Worm (Caenorhabditis elegans) whole organism, L2 larva: ENCODE measurements around the gene T25B2.2.

Source experiments
- C34F6.9 ChIP-seq: fragments of 150-350 bp; optimal IDR thresholded peaks from 2 replicates; lab custom pipeline; 2014; ENCODE audit warnings: missing biosample characterization, missing genetic modification characterization
- F13H6.1 ChIP-seq: sonication (generic microtip); optimal IDR thresholded peaks from 2 replicates; lab custom pipeline; 2016; ENCODE audit warnings: missing genetic modification characterization, missing compliant biosample characterization
- ZK546.5 ChIP-seq: sonication (generic microtip); optimal IDR thresholded peaks from 2 replicates; lab custom pipeline; 2017; ENCODE audit warnings: missing biosample characterization, missing genetic modification characterization
- alr-1 ChIP-seq: fragments of 150-350 bp; optimal IDR thresholded peaks from 2 replicates; lab custom pipeline; 2014; ENCODE audit warnings: missing biosample characterization, missing genetic modification characterization
- aly-2 ChIP-seq: fragments of 150-350 bp; optimal IDR thresholded peaks from 2 replicates; lab custom pipeline; 2014; ENCODE audit warnings: missing biosample characterization, missing genetic modification characterization
- blmp-1 ChIP-seq: sonication (generic microtip); optimal IDR thresholded peaks from 2 replicates; lab custom pipeline; 2017; ENCODE audit warnings: missing genetic modification characterization, mild to moderate bottlenecking, missing compliant biosample characterization, antibody characterized with exemption, moderate library complexity; ENCODE audit not compliant: insufficient read depth
- ceh-16 ChIP-seq: fragments of 150-350 bp; optimal IDR thresholded peaks from 2 replicates; lab custom pipeline; 2014; ENCODE audit warnings: missing biosample characterization, missing genetic modification characterization
- ceh-82 ChIP-seq: fragments of 150-350 bp; optimal IDR thresholded peaks from 2 replicates; lab custom pipeline; 2014; ENCODE audit warnings: missing biosample characterization, missing genetic modification characterization
- crh-2 ChIP-seq: sonication (generic microtip); optimal IDR thresholded peaks from 2 replicates; lab custom pipeline; 2017; ENCODE audit warnings: missing biosample characterization, missing genetic modification characterization
- dmd-4 ChIP-seq: sonication (generic microtip); optimal IDR thresholded peaks from 2 replicates; lab custom pipeline; 2017; ENCODE audit warnings: missing biosample characterization, missing genetic modification characterization
- egl-27 ChIP-seq: sonication (generic microtip); optimal IDR thresholded peaks from 3 replicates; lab custom pipeline; 2017; ENCODE audit warnings: missing biosample characterization, missing genetic modification reagents, missing genetic modification characterization
- elt-1 ChIP-seq: fragments of 150-350 bp; optimal IDR thresholded peaks from 2 replicates; lab custom pipeline; 2014; ENCODE audit warnings: missing biosample characterization, missing genetic modification characterization
- fos-1 ChIP-seq: fragments of 150-350 bp; optimal IDR thresholded peaks from 2 replicates; lab custom pipeline; 2014; ENCODE audit warnings: missing biosample characterization, missing genetic modification characterization
- lin-39 ChIP-seq: fragments of 150-350 bp; optimal IDR thresholded peaks from 2 replicates; lab custom pipeline; 2014; ENCODE audit warnings: missing biosample characterization, missing genetic modification reagents, missing genetic modification characterization
- lsy-2 ChIP-seq, 2 experiments: fragments of 150-350 bp in 1 of 2; sonication (generic microtip) in 1 of 2; optimal IDR thresholded peaks; 2 replicates each; lab custom pipeline; 2014 to 2017; ENCODE audit warnings: missing biosample characterization in 2 of 2, missing genetic modification characterization in 2 of 2
- mab-5 ChIP-seq: fragments of 150-350 bp; optimal IDR thresholded peaks from 2 replicates; lab custom pipeline; 2014; ENCODE audit warnings: missing biosample characterization, missing genetic modification characterization
- mbf-1 ChIP-seq: sonication (generic microtip); optimal IDR thresholded peaks from 2 replicates; lab custom pipeline; 2017; ENCODE audit warnings: missing biosample characterization, missing genetic modification characterization
- nhr-11 ChIP-seq: fragments of 150-350 bp; optimal IDR thresholded peaks from 2 replicates; lab custom pipeline; 2014; ENCODE audit warnings: missing biosample characterization, missing genetic modification characterization
- nhr-12 ChIP-seq: fragments of 150-350 bp; optimal IDR thresholded peaks from 2 replicates; lab custom pipeline; 2014; ENCODE audit warnings: missing biosample characterization, missing genetic modification characterization
- nhr-129 ChIP-seq: fragments of 150-350 bp; optimal IDR thresholded peaks from 2 replicates; lab custom pipeline; 2014; ENCODE audit warnings: missing biosample characterization, missing genetic modification characterization
- nhr-237 ChIP-seq: fragments of 150-350 bp; optimal IDR thresholded peaks from 2 replicates; lab custom pipeline; 2014; ENCODE audit warnings: missing biosample characterization, missing genetic modification characterization
- nhr-25 ChIP-seq: fragments of 150-350 bp; sonication (generic microtip); optimal IDR thresholded peaks from 3 replicates; lab custom pipeline; 2014; ENCODE audit warnings: missing biosample characterization, missing genetic modification characterization
- nhr-6 ChIP-seq: fragments of 150-350 bp; optimal IDR thresholded peaks from 2 replicates; lab custom pipeline; 2014; ENCODE audit warnings: missing biosample characterization, missing genetic modification characterization
- nhr-77 ChIP-seq: fragments of 150-350 bp; optimal IDR thresholded peaks from 2 replicates; lab custom pipeline; 2014; ENCODE audit warnings: missing biosample characterization, missing genetic modification characterization
- peb-1 ChIP-seq: fragments of 150-350 bp; optimal IDR thresholded peaks from 2 replicates; lab custom pipeline; 2014; ENCODE audit warnings: missing biosample characterization, missing genetic modification characterization
- sem-4 ChIP-seq: fragments of 150-350 bp; optimal IDR thresholded peaks from 2 replicates; lab custom pipeline; 2014; ENCODE audit warnings: missing biosample characterization, missing genetic modification reagents, missing genetic modification characterization
- skn-1 ChIP-seq: sonication (generic microtip); optimal IDR thresholded peaks from 2 replicates; lab custom pipeline; 2017; ENCODE audit warnings: missing biosample characterization, missing genetic modification characterization
- sma-3 ChIP-seq: sonication (generic microtip); optimal IDR thresholded peaks from 2 replicates; lab custom pipeline; 2016; ENCODE audit warnings: missing genetic modification reagents, missing genetic modification characterization, missing compliant biosample characterization
- sma-9 ChIP-seq, 2 experiments: fragments of 150-350 bp in 1 of 2; sonication (generic microtip) in 1 of 2; optimal IDR thresholded peaks; 2 replicates each; lab custom pipeline; 2014 to 2016; ENCODE audit warnings: missing genetic modification characterization in 2 of 2, mild to moderate bottlenecking in 1 of 2, missing biosample characterization in 1 of 2, missing compliant biosample characterization in 1 of 2, missing genetic modification reagents in 1 of 2, moderate library complexity in 1 of 2
- unc-39 ChIP-seq: fragments of 150-350 bp; optimal IDR thresholded peaks from 2 replicates; lab custom pipeline; 2014; ENCODE audit warnings: missing biosample characterization, missing genetic modification characterization
- unc-55 ChIP-seq: fragments of 150-350 bp; sonication (generic microtip); optimal IDR thresholded peaks from 3 replicates; lab custom pipeline; 2014; ENCODE audit warnings: missing biosample characterization, missing genetic modification reagents, missing genetic modification characterization
- unc-62 ChIP-seq: fragments of 150-350 bp; optimal IDR thresholded peaks from 2 replicates; lab custom pipeline; 2014; ENCODE audit warnings: missing biosample characterization, missing genetic modification reagents, missing genetic modification characterization
- zag-1 ChIP-seq: fragments of 150-350 bp; optimal IDR thresholded peaks from 2 replicates; lab custom pipeline; 2014; ENCODE audit warnings: missing biosample characterization, missing genetic modification characterization
- ztf-1 ChIP-seq: fragments of 200-800 bp; sonication (Bioruptor generic); conservative IDR thresholded peaks from 2 replicates; pipeline ENCODE4 v1.3.6; 2022; ENCODE audit warnings: missing genetic modification characterization, missing compliant biosample characterization
- ztf-4 ChIP-seq: fragments of 150-350 bp; optimal IDR thresholded peaks from 2 replicates; lab custom pipeline; 2014; ENCODE audit warnings: missing biosample characterization, missing genetic modification characterization

T25B2.2 gene

ce11 chrX:6160427-6160826 lies 9.0 kb upstream of the T25B2.2 start, which contains the start of gene odd-2:
TSS of gene odd-2 (minus strand) at chrX:6160527.
- TF ChIP-seq unc-55 = no peak
- TF ChIP-seq sma-3 = no peak
- TF ChIP-seq dmd-4 (tag; lab: Kevin White, UChicago) = no peak
- TF ChIP-seq skn-1 (tag; lab: Kevin White, UChicago) = no peak
- no peak for TF ChIP-seq blmp-1
- no peak for TF ChIP-seq nhr-6 (tag; lab: Kevin White, UChicago)
- no peak for TF ChIP-seq nhr-129 (tag; lab: Kevin White, UChicago)

DNA sequence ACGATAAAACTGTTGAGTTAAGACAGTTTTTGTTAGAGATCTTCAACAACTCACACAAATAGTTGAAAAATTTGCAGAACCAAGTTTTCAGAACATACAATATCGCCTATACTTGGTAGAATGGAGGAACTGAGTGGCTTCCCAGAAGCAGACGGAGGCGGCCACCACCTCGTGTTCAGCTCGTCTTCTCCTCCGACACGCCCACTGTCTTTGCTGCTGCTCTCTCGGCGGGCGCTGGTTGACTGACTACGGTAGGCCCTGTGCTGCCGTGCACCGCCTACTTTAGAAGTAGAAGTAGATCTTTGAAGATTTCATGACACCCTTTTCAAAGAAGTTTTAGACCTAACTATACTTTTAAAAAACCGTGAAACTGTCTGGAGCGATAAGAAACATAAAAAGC lies 7.4 kb upstream of the T25B2.2 start:
- TF ChIP-seq peb-1 (tag; lab: Kevin White, UChicago) (no peak), aly-2 (tag; lab: Kevin White, UChicago) (no peak), unc-39 (no peak), nhr-129 (tag; lab: Kevin White, UChicago) (no peak), egl-27 (tag; lab: Kevin White, UChicago) (no peak), nhr-237 (no peak), elt-1 (tag; lab: Kevin White, UChicago) (no peak), lin-39 (tag; lab: Kevin White, UChicago) (no peak), fos-1 (tag; lab: Kevin White, UChicago) (no peak), blmp-1 (no peak), nhr-11 (tag; lab: Kevin White, UChicago) (no peak), C34F6.9 (tag; lab: Kevin White, UChicago) (no peak), alr-1 (tag; lab: Kevin White, UChicago) (no peak), ZK546.5 (tag; lab: Kevin White, UChicago) (no peak), ztf-1 (GFP tag; lab: Robert Waterston, UW) (no peak), F13H6.1 (tag; lab: Kevin White, UChicago) (no peak), nhr-25 (no peak)

DNA sequence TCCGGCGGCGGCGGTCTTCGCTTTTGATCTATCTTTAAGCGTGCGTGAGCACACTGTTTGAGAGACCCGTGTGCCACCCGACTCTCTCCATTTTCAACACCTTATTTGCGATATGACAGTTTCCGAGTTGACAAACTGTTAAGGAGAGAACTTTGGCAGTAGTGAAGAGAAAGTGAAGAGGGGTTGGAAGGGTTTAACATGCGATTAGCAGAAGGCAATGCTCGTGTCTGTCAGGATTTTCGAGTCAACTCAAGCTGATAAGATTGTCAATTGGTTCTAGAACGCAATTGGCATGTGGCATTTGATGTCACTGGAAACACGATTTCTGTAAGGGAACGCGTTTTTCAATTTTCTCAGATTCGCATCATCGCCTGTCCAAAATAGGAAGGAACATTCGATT lies 2.1 kb upstream of the T25B2.2 start:
- no peak for TF ChIP-seq mab-5 (tag; lab: Kevin White, UChicago)
- TF ChIP-seq nhr-77 = no peak
- no peak for TF ChIP-seq ZK546.5 (tag; lab: Kevin White, UChicago)
- TF ChIP-seq sem-4 (tag; lab: Kevin White, UChicago) = no peak
- TF ChIP-seq ceh-16 = no peak
- TF ChIP-seq aly-2 (tag; lab: Kevin White, UChicago) = no peak
- TF ChIP-seq C34F6.9 (tag; lab: Kevin White, UChicago) = no peak
- TF ChIP-seq ztf-4 (tag; lab: Kevin White, UChicago) = no peak
- no peak for TF ChIP-seq mbf-1
- TF ChIP-seq skn-1 (tag; lab: Kevin White, UChicago) = no peak
- TF ChIP-seq elt-1 (tag; lab: Kevin White, UChicago) = no peak
- no peak for TF ChIP-seq crh-2 (tag; lab: Kevin White, UChicago)
- TF ChIP-seq, all 48 proteins: peak for 0

- TF ChIP-seq ceh-16 = no peak
- TF ChIP-seq alr-1 (tag; lab: Kevin White, UChicago) = no peak
- no peak for TF ChIP-seq ztf-4 (tag; lab: Kevin White, UChicago)
- TF ChIP-seq ztf-1 (GFP tag; lab: Robert Waterston, UW) = no peak
- TF ChIP-seq nhr-12 (tag; lab: Kevin White, UChicago) = no peak
- TF ChIP-seq aly-2 (tag; lab: Kevin White, UChicago) = no peak
- TF ChIP-seq lin-39 (tag; lab: Kevin White, UChicago) = no peak
- TF ChIP-seq egl-27 (tag; lab: Kevin White, UChicago) = no peak
- no peak for TF ChIP-seq ceh-82
- no peak for TF ChIP-seq ZK546.5 (tag; lab: Kevin White, UChicago)
- TF ChIP-seq nhr-11 (tag; lab: Kevin White, UChicago) = no peak
- no peak for TF ChIP-seq zag-1 (tag; lab: Kevin White, UChicago)
- TF ChIP-seq lsy-2 (tag; optimal IDR thresholded peaks at IDR 0.05; lab: Kevin White, UChicago) = no peak
- TF ChIP-seq elt-1 (tag; lab: Kevin White, UChicago) = no peak
- TF ChIP-seq sma-9 (GFP tag; optimal IDR thresholded peaks at IDR 0.05; lab: Kevin White, UChicago) = no peak
- TF ChIP-seq sma-9 (tag; optimal IDR thresholded peaks at IDR 0.05; lab: Kevin White, UChicago) = no peak
- no peak for TF ChIP-seq unc-62 (GFP tag; lab: Kevin White, UChicago)
These were observed 4.2 kb downstream of the T25B2.2 start, which contains the start of gene T25B2.1 for ce11 chrX:6173656-6174055. TSS of gene T25B2.1 (plus strand) at chrX:6173956.
